Worm (Caenorhabditis elegans): ENCODE measurements around the gene srj-27.

- peak in 1 of 2 experiments; percentile 77 for TF ChIP-seq unc-62 (GFP tag; optimal IDR thresholded peaks at IDR 0.05 in 1 of 2)
- TF ChIP-seq unc-62 (tag; optimal IDR thresholded peaks at IDR 0.05): no peak
- TF ChIP-seq ama-1 (optimal IDR thresholded peaks at IDR 0.05): no peak
- TF ChIP-seq nhr-48 (tag; optimal IDR thresholded peaks at IDR 0.05): no peak
- TF ChIP-seq skn-1 (tag; optimal IDR thresholded peaks at IDR 0.05): no peak
- TF ChIP-seq unc-39 (tag; optimal IDR thresholded peaks at IDR 0.05): no peak
Measured at ce11 chrV:15153277-15153676, 26.0 kb upstream of the srj-27 start, which contains the start of gene srh-55.
